Worm (Caenorhabditis elegans) whole organism, young adult: ENCODE results near the gene H38K22.9.

Source experiments
- B0019.2 ChIP-seq: fragments of 200-800 bp; sonication (Bioruptor generic); conservative IDR thresholded peaks from 2 replicates; pipeline ENCODE4 v1.3.6; 2022; ENCODE audit warnings: missing genetic modification reagents, missing genetic modification characterization, missing compliant biosample characterization
- B0261.1 ChIP-seq: sonication (generic microtip); optimal IDR thresholded peaks from 2 replicates; lab custom pipeline; 2016; ENCODE audit warnings: mild to moderate bottlenecking, missing genetic modification characterization, moderate library complexity, missing compliant biosample characterization
- F49E8.2 ChIP-seq: sonication (generic microtip); optimal IDR thresholded peaks from 3 replicates; lab custom pipeline; 2017; ENCODE audit warnings: missing genetic modification characterization, mild to moderate bottlenecking, missing compliant biosample characterization, antibody characterized with exemption, moderate library complexity; ENCODE audit not compliant: insufficient read depth
- K11D2.4 ChIP-seq: fragments of 200-800 bp; sonication (Bioruptor generic); IDR thresholded peaks from 2 replicates; pipeline ENCODE4 v1.3.6; 2022; ENCODE audit warnings: missing genetic modification reagents, missing genetic modification characterization, missing compliant biosample characterization
- Y67H2A.10 ChIP-seq: fragments of 200-800 bp; sonication (Bioruptor generic); conservative IDR thresholded peaks from 2 replicates; pipeline ENCODE4 v1.3.6; 2022; ENCODE audit warnings: missing genetic modification reagents, missing genetic modification characterization, missing compliant biosample characterization
- Y79H2A.3 ChIP-seq: fragments of 200-800 bp; sonication (Bioruptor generic); conservative IDR thresholded peaks from 2 replicates; pipeline ENCODE4 v1.3.6; 2022; ENCODE audit warnings: missing genetic modification reagents, missing genetic modification characterization, missing compliant biosample characterization
- Y95B8A.8 ChIP-seq: fragments of 200-800 bp; sonication (Bioruptor generic); IDR thresholded peaks from 2 replicates; pipeline ENCODE4 v1.3.6; 2022; ENCODE audit warnings: missing genetic modification reagents, missing genetic modification characterization, missing compliant biosample characterization
- atf-7 ChIP-seq: sonication (generic microtip); optimal IDR thresholded peaks from 2 replicates; lab custom pipeline; 2017; ENCODE audit warnings: mild to moderate bottlenecking, missing genetic modification characterization, missing compliant biosample characterization
- attf-5 ChIP-seq: fragments of 200-800 bp; sonication (Bioruptor generic); optimal IDR thresholded peaks from 2 replicates; lab custom pipeline; 2018; ENCODE audit warnings: mild to moderate bottlenecking, missing genetic modification characterization, missing compliant biosample characterization
- bed-2 ChIP-seq: fragments of 200-800 bp; sonication (Bioruptor generic); IDR thresholded peaks from 2 replicates; pipeline ENCODE4 v1.3.6; 2022; ENCODE audit warnings: missing genetic modification reagents, missing genetic modification characterization, missing compliant biosample characterization
- ceh-100 ChIP-seq: fragments of 200-800 bp; sonication (Bioruptor generic); IDR thresholded peaks from 2 replicates; pipeline ENCODE4 v1.3.6; 2022; ENCODE audit warnings: missing genetic modification reagents, missing genetic modification characterization, missing compliant biosample characterization
- ceh-27 ChIP-seq: fragments of 200-800 bp; sonication (Bioruptor generic); optimal IDR thresholded peaks from 2 replicates; lab custom pipeline; 2018; ENCODE audit warnings: mild to moderate bottlenecking, missing genetic modification characterization, moderate library complexity, missing compliant biosample characterization
- ceh-58 ChIP-seq: fragments of 200-800 bp; sonication (Bioruptor generic); IDR thresholded peaks from 2 replicates; pipeline ENCODE4 v1.3.6; 2022; ENCODE audit warnings: missing genetic modification characterization, missing compliant biosample characterization
- ceh-79 ChIP-seq: sonication (generic microtip); optimal IDR thresholded peaks from 2 replicates; lab custom pipeline; 2017; ENCODE audit warnings: mild to moderate bottlenecking, missing genetic modification characterization, missing compliant biosample characterization
- dpff-1 ChIP-seq: sonication (generic microtip); optimal IDR thresholded peaks from 2 replicates; lab custom pipeline; 2017; ENCODE audit warnings: mild to moderate bottlenecking, missing genetic modification characterization, missing compliant biosample characterization
- efl-1 ChIP-seq: fragments of 150-350 bp; optimal IDR thresholded peaks from 2 replicates; lab custom pipeline; 2014; ENCODE audit warnings: missing biosample characterization, missing genetic modification reagents, missing genetic modification characterization
- ekl-4 ChIP-seq: fragments of 200-800 bp; sonication (Bioruptor generic); IDR thresholded peaks from 2 replicates; pipeline ENCODE4 v1.3.6; 2022; ENCODE audit warnings: missing genetic modification reagents, missing genetic modification characterization, missing compliant biosample characterization
- gei-17 ChIP-seq: fragments of 200-800 bp; sonication (Bioruptor generic); optimal IDR thresholded peaks from 2 replicates; lab custom pipeline; 2018; ENCODE audit warnings: mild to moderate bottlenecking, missing genetic modification characterization, missing compliant biosample characterization
- hmg-20 ChIP-seq: fragments of 200-800 bp; sonication (Bioruptor generic); IDR thresholded peaks from 2 replicates; pipeline ENCODE4 v1.3.6; 2022; ENCODE audit warnings: missing genetic modification reagents, missing genetic modification characterization, missing compliant biosample characterization
- hrde-1 ChIP-seq: sonication (generic microtip); optimal IDR thresholded peaks from 2 replicates; lab custom pipeline; 2016; ENCODE audit warnings: missing genetic modification characterization, mild to moderate bottlenecking, missing compliant biosample characterization, moderate library complexity, missing genotype, missing genetic modification reagents, borderline replicate concordance
- hsf-1 ChIP-seq: fragments of 200-800 bp; sonication (Bioruptor generic); IDR thresholded peaks from 2 replicates; pipeline ENCODE4 v1.3.6; 2022; ENCODE audit warnings: missing genetic modification reagents, missing genetic modification characterization, missing compliant biosample characterization
- lsl-1 ChIP-seq: fragments of 200-800 bp; sonication (Bioruptor generic); optimal IDR thresholded peaks from 2 replicates; lab custom pipeline; 2018; ENCODE audit warnings: mild to moderate bottlenecking, missing genetic modification characterization, moderate library complexity, missing compliant biosample characterization
- madf-10 ChIP-seq: sonication (generic microtip); optimal IDR thresholded peaks from 2 replicates; lab custom pipeline; 2016; ENCODE audit warnings: mild to moderate bottlenecking, missing genetic modification characterization, missing compliant biosample characterization
- madf-6 ChIP-seq: fragments of 200-800 bp; sonication (Bioruptor generic); IDR thresholded peaks from 2 replicates; pipeline ENCODE4 v1.3.6; 2022; ENCODE audit warnings: missing genetic modification reagents, missing genetic modification characterization, missing compliant biosample characterization
- madf-8 ChIP-seq: fragments of 200-800 bp; sonication (Bioruptor generic); conservative IDR thresholded peaks from 2 replicates; pipeline ENCODE4 v1.3.6; 2022; ENCODE audit warnings: missing genetic modification reagents, missing genetic modification characterization, missing compliant biosample characterization
- mcd-1 ChIP-seq: fragments of 200-800 bp; sonication (Bioruptor generic); IDR thresholded peaks from 2 replicates; pipeline ENCODE4 v1.3.6; 2022; ENCODE audit warnings: missing genetic modification reagents, missing genetic modification characterization, missing compliant biosample characterization
- nfya-1 ChIP-seq: sonication (generic microtip); optimal IDR thresholded peaks from 2 replicates; lab custom pipeline; 2017; ENCODE audit warnings: antibody characterized with exemption, missing compliant biosample characterization, missing genetic modification characterization, borderline replicate concordance; ENCODE audit not compliant: insufficient read depth
- nhr-27 ChIP-seq: fragments of 200-800 bp; sonication (Bioruptor generic); optimal IDR thresholded peaks from 2 replicates; lab custom pipeline; 2018; ENCODE audit warnings: mild to moderate bottlenecking, missing genetic modification characterization, moderate library complexity, missing compliant biosample characterization
- nhr-80 ChIP-seq: sonication (generic microtip); optimal IDR thresholded peaks from 2 replicates; lab custom pipeline; 2016; ENCODE audit warnings: missing genetic modification characterization, missing compliant biosample characterization
- nhr-90 ChIP-seq: sonication (generic microtip); optimal IDR thresholded peaks from 2 replicates; lab custom pipeline; 2016; ENCODE audit warnings: missing genotype, mild to moderate bottlenecking, missing genetic modification characterization, missing compliant biosample characterization
- pbrm-1 ChIP-seq: fragments of 200-800 bp; sonication (Bioruptor generic); IDR thresholded peaks from 2 replicates; pipeline ENCODE4 v1.3.6; 2022; ENCODE audit warnings: missing genetic modification reagents, missing genetic modification characterization, missing compliant biosample characterization
- snpc-4 ChIP-seq, 5 experiments: fragments of 150-350 bp in 1 of 5; sonication (generic microtip) in 4 of 5; optimal IDR thresholded peaks; 2 replicates each; lab custom pipeline; 2014 to 2018; ENCODE audit warnings: missing genetic modification characterization in 5 of 5, missing biosample characterization in 3 of 5, antibody characterized with exemption in 2 of 5, mild to moderate bottlenecking in 2 of 5, missing compliant biosample characterization in 2 of 5, missing genotype in 2 of 5, moderate library complexity in 2 of 5, missing genetic modification reagents in 1 of 5
- somi-1 ChIP-seq: fragments of 200-800 bp; sonication (Bioruptor generic); optimal IDR thresholded peaks from 2 replicates; lab custom pipeline; 2018; ENCODE audit warnings: mild to moderate bottlenecking, missing genetic modification characterization, missing compliant biosample characterization
- xnd-1 ChIP-seq: sonication (generic microtip); optimal IDR thresholded peaks from 2 replicates; lab custom pipeline; 2016; ENCODE audit warnings: missing genotype, missing genetic modification reagents, missing genetic modification characterization, missing compliant biosample characterization

Gene H38K22.9

DNA sequence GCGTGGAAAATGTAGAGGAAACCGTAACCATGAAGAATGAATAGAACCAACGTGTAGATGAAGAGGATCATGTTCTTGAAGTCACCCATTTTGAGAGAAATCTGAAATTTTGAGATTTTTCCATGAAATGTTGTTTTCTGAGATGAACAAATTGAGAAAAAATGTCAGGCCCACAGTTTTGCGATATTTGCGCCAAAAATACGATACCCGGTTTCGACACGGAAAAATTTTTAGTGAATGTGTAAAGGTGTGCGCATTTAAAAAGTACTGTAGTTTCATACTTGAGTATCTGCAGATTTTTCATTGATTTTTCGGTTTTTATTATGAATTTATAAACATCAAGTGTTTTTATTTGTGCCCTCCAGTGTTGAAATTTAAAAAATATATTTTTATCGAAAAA lies 21.7 kb upstream of the H38K22.9 start, which contains the start of gene R10E4.9:
TSS of gene R10E4.9 (minus strand) at position 101 of the 400 bp plus-strand sequence.
- no peak for TF ChIP-seq atf-7
- no peak for TF ChIP-seq Y79H2A.3
- TF ChIP-seq F49E8.2 (tag; lab: Kevin White, UChicago): no peak
- no peak for TF ChIP-seq ceh-100
- no peak for TF ChIP-seq gei-17
- TF ChIP-seq B0261.1 (tag; lab: Kevin White, UChicago): no peak
- TF ChIP-seq hsf-1: no peak
- no peak for TF ChIP-seq snpc-4 (GFP tag; optimal IDR thresholded peaks at IDR 0.05; lab: Kevin White, UChicago)
- TF ChIP-seq snpc-4 (tag; optimal IDR thresholded peaks at IDR 0.05; lab: Kevin White, UChicago): no peak
- no peak for TF ChIP-seq ceh-58 (GFP tag; lab: Robert Waterston, UW)
- no peak for TF ChIP-seq ceh-79 (tag; lab: Kevin White, UChicago)
- no peak for TF ChIP-seq hrde-1
- no peak for TF ChIP-seq K11D2.4 (GFP tag; lab: Robert Waterston, UW)

DNA sequence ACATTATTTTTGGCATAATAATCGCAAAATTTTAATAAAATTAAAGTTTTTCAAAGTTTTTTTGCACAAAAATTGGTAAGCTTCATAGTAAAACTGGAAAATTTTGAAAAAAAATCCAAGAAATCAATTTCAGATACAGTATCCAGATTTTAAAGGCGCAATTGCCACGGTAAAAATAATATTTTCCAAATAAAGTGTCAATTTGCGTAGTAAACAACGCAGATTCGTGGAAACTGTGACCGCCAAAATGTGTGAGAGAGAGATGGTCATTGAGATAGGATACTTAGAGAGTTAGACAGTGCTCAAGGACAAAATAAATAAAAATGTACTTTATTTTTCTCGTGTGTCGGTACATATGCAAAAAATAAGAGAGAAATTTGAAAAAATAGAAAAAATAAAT lies 21.2 kb upstream of the H38K22.9 start:
- no peak for TF ChIP-seq pbrm-1
- no peak for TF ChIP-seq Y67H2A.10 (GFP tag; lab: Robert Waterston, UW)
- TF ChIP-seq hmg-20 (GFP tag; lab: Robert Waterston, UW): no peak
- TF ChIP-seq lsl-1 (GFP tag; lab: Kevin White, UChicago): peak; percentile 65
- TF ChIP-seq ceh-27 (GFP tag; lab: Kevin White, UChicago): no peak
- no peak for TF ChIP-seq mcd-1 (GFP tag; lab: Robert Waterston, UW)
- no peak for TF ChIP-seq madf-8 (GFP tag; lab: Robert Waterston, UW)
- TF ChIP-seq attf-5 (GFP tag; lab: Kevin White, UChicago): no peak
- peak; percentile 29 for TF ChIP-seq xnd-1 (tag; lab: Kevin White, UChicago)
- no peak for TF ChIP-seq somi-1 (GFP tag; lab: Kevin White, UChicago)
- TF ChIP-seq B0019.2: no peak
- peak; percentile 29 for TF ChIP-seq efl-1 (GFP tag; lab: Kevin White, UChicago)
- peak; percentile 39; the same call in 1 of the 2 replicates for TF ChIP-seq madf-6 (GFP tag; lab: Robert Waterston, UW)
- TF ChIP-seq nhr-27 (tag; lab: Kevin White, UChicago): no peak
- no peak for TF ChIP-seq nfya-1 (tag; lab: Kevin White, UChicago)
- TF ChIP-seq madf-10 (tag; lab: Kevin White, UChicago): no peak
- no peak for TF ChIP-seq nhr-80 (tag; lab: Kevin White, UChicago)
- TF ChIP-seq nhr-90 (tag; lab: Kevin White, UChicago): no peak
- no peak for TF ChIP-seq Y95B8A.8 (GFP tag; lab: Robert Waterston, UW)
- TF ChIP-seq bed-2 (GFP tag; lab: Robert Waterston, UW): no peak
- TF ChIP-seq ekl-4 (GFP tag; lab: Robert Waterston, UW): no peak

DNA sequence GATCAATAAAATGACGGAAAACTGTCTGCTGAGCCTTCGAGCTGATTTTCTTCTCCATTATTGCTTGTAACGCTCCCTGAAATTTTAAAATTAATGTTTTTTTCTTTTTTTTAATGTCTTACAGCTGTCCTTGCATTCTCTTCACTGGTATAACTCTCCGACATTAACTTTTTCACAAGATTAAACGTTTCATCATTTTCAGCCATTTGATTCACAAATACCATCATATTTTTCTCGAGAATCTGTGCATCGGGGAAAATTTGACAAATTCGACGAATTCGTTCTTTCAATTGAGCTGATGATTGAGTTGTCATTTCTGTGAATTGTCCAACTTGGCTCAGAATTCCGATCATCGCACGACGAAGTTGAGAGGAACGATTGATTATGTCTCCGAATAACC lies 14.7 kb upstream of the H38K22.9 start:
- no peak for TF ChIP-seq dpff-1
